Fruit fly (Drosophila melanogaster): ENCODE measurements around the gene CG32069.

CG32069 gene

dm6 chr3L:11091943-11092609 is 29.7 kb upstream of the CG32069 start (continued):
- TF ChIP-seq CG8089 (GFP tag; optimal IDR thresholded peaks at IDR 0.05) (peak; percentile 34), sna (GFP tag; IDR thresholded peaks at IDR 0.05; ENCODE audit: partially characterized antibody) (no peak), CG9817 (tag; optimal IDR thresholded peaks at IDR 0.05) (peak; percentile 10), danr (GFP tag; IDR thresholded peaks at IDR 0.05) (no peak), lola (GFP tag; optimal IDR thresholded peaks at IDR 0.05) (no peak), Nf-YB (GFP tag; optimal IDR thresholded peaks at IDR 0.05) (peak; percentile 3), kay (GFP tag; optimal IDR thresholded peaks at IDR 0.05) (peak; percentile 43), eve (GFP tag; optimal IDR thresholded peaks at IDR 0.05) (peak in 1 of 2 experiments; percentile 58), CG15073 (GFP tag; optimal IDR thresholded peaks at IDR 0.05) (no peak), CG9797 (GFP tag; optimal IDR thresholded peaks at IDR 0.05) (no peak), CG17385 (GFP tag; optimal IDR thresholded peaks at IDR 0.05) (peak; percentile 55), CG34376 (GFP tag; optimal IDR thresholded peaks at IDR 0.05) (no peak), psq (GFP tag; optimal IDR thresholded peaks at IDR 0.05) (peak; percentile 67), Hmr (GFP tag; optimal IDR thresholded peaks at IDR 0.05) (peak; percentile 59), CG3281 (GFP tag; optimal IDR thresholded peaks at IDR 0.05) (peak; percentile 35), Nf-YA (GFP tag; IDR thresholded peaks at IDR 0.05) (no peak), sima (GFP tag; optimal IDR thresholded peaks at IDR 0.05) (peak; percentile 25), CG8944 (GFP tag; optimal IDR thresholded peaks at IDR 0.05) (peak; percentile 53), CG14441 (GFP tag; IDR thresholded peaks at IDR 0.05) (peak; percentile 7; the same call in 1 of the 2 replicates), sug (tag; optimal IDR thresholded peaks at IDR 0.05) (peak; percentile 11), Mad (GFP tag; optimal IDR thresholded peaks at IDR 0.05) (peak; percentile 45), zen (tag; optimal IDR thresholded peaks at IDR 0.05) (no peak), CG12071 (GFP tag; optimal IDR thresholded peaks at IDR 0.05) (no peak), H2.0 (GFP tag; IDR thresholded peaks at IDR 0.05) (peak; percentile 19; the same call in 1 of the 2 replicates), ato (GFP tag; IDR thresholded peaks at IDR 0.05; ENCODE audit: partially characterized antibody) (0 out of 2 replicates have a peak, but pooled peaks have one; percentile 25), grau (tag; optimal IDR thresholded peaks at IDR 0.05) (peak; percentile 79), CG6813 (GFP tag; optimal IDR thresholded peaks at IDR 0.05) (peak; percentile 27), pzg (GFP tag; optimal IDR thresholded peaks at IDR 0.05) (peak; percentile 41), CG7745 (tag; optimal IDR thresholded peaks at IDR 0.05) (no peak), dati (GFP tag; IDR thresholded peaks at IDR 0.05) (no peak), CG14965 (GFP tag; optimal IDR thresholded peaks at IDR 0.05; ENCODE audit: borderline replicate concordance) (no peak), sens (GFP tag) (peak; percentile 6), CG43689 (GFP tag; IDR thresholded peaks at IDR 0.05) (no peak), Elba2 (GFP tag; optimal IDR thresholded peaks at IDR 0.05) (peak; percentile 27), nerfin-1 (tag; optimal IDR thresholded peaks at IDR 0.05) (no peak), CG10543 (GFP tag; optimal IDR thresholded peaks at IDR 0.05) (no peak), CG10274 (GFP tag; optimal IDR thresholded peaks at IDR 0.05) (no peak), eyg (GFP tag; optimal IDR thresholded peaks at IDR 0.05) (peak; percentile 27), dan (GFP tag; IDR thresholded peaks at IDR 0.05) (no peak), mirr (GFP tag; optimal IDR thresholded peaks at IDR 0.05) (peak; percentile 5), Doc3 (GFP tag; IDR thresholded peaks at IDR 0.05; ENCODE audit: partially characterized antibody) (no peak), sim (GFP tag; IDR thresholded peaks at IDR 0.05) (no peak), Hr78 (GFP tag; optimal IDR thresholded peaks at IDR 0.05) (no peak), CG12219 (GFP tag; optimal IDR thresholded peaks at IDR 0.05) (no peak), knrl (GFP tag; IDR thresholded peaks at IDR 0.05; ENCODE audit: partially characterized antibody) (peak; percentile 15; the same call in 1 of the 3 replicates), CG31441 (GFP tag; IDR thresholded peaks at IDR 0.05) (no peak), bsh (GFP tag; optimal IDR thresholded peaks at IDR 0.05) (peak in 1 of 2 experiments; percentile 34), CG12744 (GFP tag; optimal IDR thresholded peaks at IDR 0.05) (no peak)
